Fruit fly (Drosophila melanogaster): Measurements from ENCODE around the gene Dpm1.

Gene Dpm1

DNA sequence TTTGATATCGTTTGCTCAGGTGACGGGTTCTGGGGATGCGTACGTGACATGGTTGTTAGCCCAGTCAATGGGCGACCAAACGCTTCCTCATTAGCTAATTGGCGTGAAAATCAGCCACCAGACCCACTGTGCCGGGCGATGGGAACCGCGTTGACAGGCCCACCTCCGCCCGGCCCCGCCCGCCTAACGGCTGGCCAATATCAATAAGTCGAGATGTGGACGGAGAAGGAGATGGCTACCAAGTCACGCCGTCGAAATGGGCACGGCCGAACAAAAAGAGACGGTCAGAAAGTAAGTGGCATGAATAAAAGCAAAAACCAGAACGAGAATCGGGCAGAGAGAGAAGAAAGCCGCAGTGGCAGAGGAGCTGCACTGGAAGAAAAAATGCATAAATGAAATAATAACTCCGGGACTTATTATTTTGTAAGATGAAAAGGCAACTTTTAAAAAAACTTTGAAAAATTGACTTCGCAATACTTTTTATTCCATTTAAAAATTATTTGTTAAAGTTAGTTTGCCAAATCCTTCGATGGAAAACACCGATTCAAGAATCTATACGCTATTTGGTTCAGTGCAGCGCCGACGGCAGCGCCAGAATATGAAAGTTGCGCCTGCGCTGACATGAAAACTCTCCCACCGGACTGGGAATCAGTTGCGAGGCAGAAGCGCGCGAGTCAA, 11.8 kb upstream of the Dpm1 start, which contains the start of gene CG13082 (continued):
- TF ChIP-seq achi (GFP tag; optimal IDR thresholded peaks at IDR 0.05) = peak; percentile 92
- peak; percentile 72 for TF ChIP-seq eg (GFP tag; IDR thresholded peaks at IDR 0.05)
- peak; percentile 81 for TF ChIP-seq dac (GFP tag; optimal IDR thresholded peaks at IDR 0.05)
- peak; percentile 74 for TF ChIP-seq CG10669 (GFP tag; optimal IDR thresholded peaks at IDR 0.05)
- TF ChIP-seq Eip93F (GFP tag; optimal IDR thresholded peaks at IDR 0.05) = peak; percentile 94
- TF ChIP-seq CG15336 (GFP tag; IDR thresholded peaks at IDR 0.05) = peak; percentile 89
- peak; percentile 89 for TF ChIP-seq OdsH (GFP tag; optimal IDR thresholded peaks at IDR 0.05)
- TF ChIP-seq ss (GFP tag; optimal IDR thresholded peaks at IDR 0.05) = peak; percentile 50 to 74
- peak; percentile 96 for TF ChIP-seq topi (GFP tag; optimal IDR thresholded peaks at IDR 0.05)
- no peak for TF ChIP-seq fkh (GFP tag; optimal IDR thresholded peaks at IDR 0.05)
- peak; percentile 80 for TF ChIP-seq Hr4 (GFP tag; optimal IDR thresholded peaks at IDR 0.05)
- peak; percentile 45; the same call in 1 of the 2 replicates for TF ChIP-seq CG11294 (GFP tag; IDR thresholded peaks at IDR 0.05)
- peak; percentile 96 for TF ChIP-seq cyc (GFP tag; optimal IDR thresholded peaks at IDR 0.05)
- TF ChIP-seq Met (GFP tag; optimal IDR thresholded peaks at IDR 0.05) = peak; percentile 97
- TF ChIP-seq dsx (GFP tag; optimal IDR thresholded peaks at IDR 0.05; ENCODE audit: poor library complexity, severe bottlenecking) = peak; percentile 69
- peak; percentile 91 for TF ChIP-seq CG8119 (GFP tag; IDR thresholded peaks at IDR 0.05)
- peak; percentile 96 for TF ChIP-seq CG31627 (GFP tag; optimal IDR thresholded peaks at IDR 0.05)
- peak; percentile 67 for TF ChIP-seq fd59A (GFP tag; optimal IDR thresholded peaks at IDR 0.05)
- peak; percentile 88 for TF ChIP-seq CG11762 (GFP tag; optimal IDR thresholded peaks at IDR 0.05; ENCODE audit: insufficient read depth)
- peak; percentile 95 for TF ChIP-seq Sox14 (GFP tag; optimal IDR thresholded peaks at IDR 0.05)
- TF ChIP-seq fd85E (GFP tag; optimal IDR thresholded peaks at IDR 0.05) = peak; percentile 62
- peak; percentile 87 for TF ChIP-seq CG10631 (GFP tag; optimal IDR thresholded peaks at IDR 0.05)
- peak; percentile 96 for TF ChIP-seq Eip78C (GFP tag)
- TF ChIP-seq Hr38 (GFP tag; optimal IDR thresholded peaks at IDR 0.05) = no peak
- peak; percentile 87 for TF ChIP-seq CG6163 (GFP tag; IDR thresholded peaks at IDR 0.05)
- TF ChIP-seq CG16779 (tag; optimal IDR thresholded peaks at IDR 0.05) = peak; percentile 66
- TF ChIP-seq Eip75B (GFP tag; optimal IDR thresholded peaks at IDR 0.05) = peak; percentile 93
- peak; percentile 94 for TF ChIP-seq Ets21C (GFP tag; optimal IDR thresholded peaks at IDR 0.05)
- TF ChIP-seq CG3919 (GFP tag; optimal IDR thresholded peaks at IDR 0.05) = peak; percentile 94

dm6 chr2L:19535234-19535633, 9.1 kb upstream of the Dpm1 start, which contains the start of gene CG31697:
CG31697 (plus strand) TSS chr2L:19535448.
- peak; percentile 5 for TF ChIP-seq Eip78C (GFP tag)
- peak; percentile 77 for TF ChIP-seq vri (GFP tag; optimal IDR thresholded peaks at IDR 0.05)
- no peak for TF ChIP-seq pdm3 (GFP tag; optimal IDR thresholded peaks at IDR 0.05)
- TF ChIP-seq svp (GFP tag) = peak; percentile 26

- TF ChIP-seq Eip93F (GFP tag; optimal IDR thresholded peaks at IDR 0.05) (peak; percentile 33), CG10631 (GFP tag; optimal IDR thresholded peaks at IDR 0.05) (peak; percentile 74), CG3032 (tag; optimal IDR thresholded peaks at IDR 0.05) (peak; percentile 77), Ets21C (GFP tag; optimal IDR thresholded peaks at IDR 0.05) (peak; percentile 64), fkh (GFP tag; optimal IDR thresholded peaks at IDR 0.05) (peak; percentile 49), topi (GFP tag; optimal IDR thresholded peaks at IDR 0.05) (peak; percentile 84), CG11294 (GFP tag; IDR thresholded peaks at IDR 0.05) (peak; percentile 69), dac (GFP tag; optimal IDR thresholded peaks at IDR 0.05) (peak; percentile 77), Eip75B (GFP tag; optimal IDR thresholded peaks at IDR 0.05) (peak; percentile 83), CG6276 (GFP tag; optimal IDR thresholded peaks at IDR 0.05) (peak; percentile 85), CG16779 (tag; optimal IDR thresholded peaks at IDR 0.05) (peak; percentile 57), pdm3 (GFP tag; optimal IDR thresholded peaks at IDR 0.05) (peak; percentile 87), Blimp-1 (GFP tag; optimal IDR thresholded peaks at IDR 0.05) (peak; percentile 39), acj6 (GFP tag; optimal IDR thresholded peaks at IDR 0.05) (peak; percentile 82), Hr39 (GFP tag; optimal IDR thresholded peaks at IDR 0.05) (peak; percentile 83), Eip78C (GFP tag) (peak; percentile 96), CG10669 (GFP tag; optimal IDR thresholded peaks at IDR 0.05) (peak; percentile 82), dsx (GFP tag; optimal IDR thresholded peaks at IDR 0.05; ENCODE audit: poor library complexity, severe bottlenecking) (peak; percentile 72), eg (GFP tag; IDR thresholded peaks at IDR 0.05) (peak; percentile 88), fd59A (GFP tag; optimal IDR thresholded peaks at IDR 0.05) (peak; percentile 70), net (GFP tag; optimal IDR thresholded peaks at IDR 0.05) (peak; percentile 86), CG9139 (GFP tag; optimal IDR thresholded peaks at IDR 0.05) (peak; percentile 51), cyc (GFP tag; optimal IDR thresholded peaks at IDR 0.05) (peak; percentile 86), CG32006 (GFP tag; optimal IDR thresholded peaks at IDR 0.05) (peak; percentile 91), Gug (GFP tag; IDR thresholded peaks at IDR 0.05) (peak; percentile 74), spab (GFP tag; optimal IDR thresholded peaks at IDR 0.05) (peak; percentile 70), CG11762 (GFP tag; optimal IDR thresholded peaks at IDR 0.05; ENCODE audit: insufficient read depth) (peak; percentile 72), CG31627 (GFP tag; optimal IDR thresholded peaks at IDR 0.05) (peak; percentile 87), ss (GFP tag; optimal IDR thresholded peaks at IDR 0.05) (peak; percentile 56 to 75), CG7368 (GFP tag; optimal IDR thresholded peaks at IDR 0.05) (peak; percentile 77), CG4318 (GFP tag; optimal IDR thresholded peaks at IDR 0.05) (peak; percentile 75)
Observed at dm6 chr2L:19533247-19533646, 7.1 kb upstream of the Dpm1 start, which contains the start of gene CG33116. CG33116 (plus strand) TSS chr2L:19533479.

Data from whole organism, prepupa.